Fruit fly (Drosophila melanogaster) whole organism, embryonic: ENCODE results near the gene Tsc1.

Source experiments
- ATbp ChIP-seq: fragments of 200-800 bp; sonication (Bioruptor generic); optimal IDR thresholded peaks from 2 replicates; lab custom pipeline; 2017; ENCODE audit warnings: missing biosample characterization, mild to moderate bottlenecking, missing genetic modification characterization, missing genetic modification reagents
- BEAF-32 ChIP-seq: fragments of 200-800 bp; sonication (Bioruptor generic); optimal IDR thresholded peaks from 3 replicates; lab custom pipeline; 2017; ENCODE audit warnings: missing biosample characterization, missing genetic modification characterization, mild to moderate bottlenecking, moderate library complexity, missing genetic modification reagents
- CG10462 ChIP-seq: fragments of 200-800 bp; sonication (Bioruptor generic); optimal IDR thresholded peaks from 2 replicates; lab custom pipeline; 2016; ENCODE audit warnings: missing biosample characterization, missing genetic modification characterization
- CG11723 ChIP-seq: fragments of 200-800 bp; sonication (Bioruptor generic); optimal IDR thresholded peaks from 2 replicates; lab custom pipeline; 2017; ENCODE audit warnings: missing biosample characterization, mild to moderate bottlenecking, missing genetic modification characterization
- CG13424 ChIP-seq: fragments of 200-800 bp; sonication (Bioruptor generic); optimal IDR thresholded peaks from 2 replicates; lab custom pipeline; 2019; ENCODE audit warnings: missing biosample characterization, mild to moderate bottlenecking, missing genetic modification characterization, moderate library complexity
- CG14441 ChIP-seq: fragments of 200-800 bp; sonication (Bioruptor generic); IDR thresholded peaks from 2 replicates; pipeline ENCODE4 v1.3.6; 2022; ENCODE audit warnings: missing biosample characterization, missing genetic modification characterization
- CG14710 ChIP-seq: fragments of 200-800 bp; sonication (Bioruptor generic); optimal IDR thresholded peaks from 3 replicates; lab custom pipeline; 2019; ENCODE audit warnings: missing biosample characterization, mild to moderate bottlenecking, missing genetic modification characterization, moderate library complexity
- CG1529 ChIP-seq: fragments of 200-800 bp; sonication (Bioruptor generic); optimal IDR thresholded peaks from 3 replicates; lab custom pipeline; 2018; ENCODE audit warnings: missing biosample characterization, missing genetic modification characterization
- CG17361 ChIP-seq: fragments of 200-800 bp; sonication (Bioruptor generic); IDR thresholded peaks from 3 replicates; pipeline ENCODE4 v1.3.6; 2022; ENCODE audit warnings: missing biosample characterization, missing genetic modification characterization
- CG17612 ChIP-seq: fragments of 200-800 bp; sonication (Bioruptor generic); IDR thresholded peaks from 2 replicates; pipeline ENCODE4 v1.3.6; 2022; ENCODE audit warnings: missing biosample characterization, missing genetic modification characterization
- CG17802 ChIP-seq: fragments of 200-800 bp; sonication (Bioruptor generic); optimal IDR thresholded peaks from 2 replicates; lab custom pipeline; 2018; ENCODE audit warnings: missing biosample characterization, mild to moderate bottlenecking, missing genetic modification characterization, moderate library complexity
- CG2712 ChIP-seq: fragments of 200-800 bp; optimal IDR thresholded peaks from 3 replicates; lab custom pipeline; 2019; ENCODE audit warnings: missing biosample characterization, mild to moderate bottlenecking, missing genetic modification characterization, moderate library complexity
- CG30020 ChIP-seq: fragments of 200-800 bp; optimal IDR thresholded peaks from 2 replicates; lab custom pipeline; 2019; ENCODE audit warnings: missing biosample characterization, mild to moderate bottlenecking, missing genetic modification characterization, moderate library complexity
- CG3407 ChIP-seq: fragments of 200-800 bp; sonication (Bioruptor generic); optimal IDR thresholded peaks from 2 replicates; lab custom pipeline; 2018; ENCODE audit warnings: missing biosample characterization, mild to moderate bottlenecking, missing genetic modification characterization
- CG3995 ChIP-seq: fragments of 200-800 bp; sonication (Bioruptor generic); optimal IDR thresholded peaks from 3 replicates; lab custom pipeline; 2016; ENCODE audit warnings: missing biosample characterization, missing genetic modification characterization
- CG4282 ChIP-seq: fragments of 200-800 bp; sonication (Bioruptor generic); optimal IDR thresholded peaks from 2 replicates; lab custom pipeline; 2016; ENCODE audit warnings: missing biosample characterization, missing genetic modification characterization
- CG43689 ChIP-seq: fragments of 200-800 bp; sonication (Bioruptor generic); IDR thresholded peaks from 2 replicates; pipeline ENCODE4 v1.3.6; 2022; ENCODE audit warnings: missing biosample characterization, missing genetic modification characterization
- CG4424 ChIP-seq: fragments of 200-800 bp; sonication (Bioruptor generic); optimal IDR thresholded peaks from 3 replicates; lab custom pipeline; 2016; ENCODE audit warnings: missing biosample characterization, missing genetic modification characterization
- CG6813 ChIP-seq: fragments of 200-800 bp; sonication (Bioruptor generic); optimal IDR thresholded peaks from 2 replicates; lab custom pipeline; 2017; ENCODE audit warnings: missing biosample characterization, missing genetic modification characterization, mild to moderate bottlenecking, moderate library complexity, missing genetic modification reagents
- CG7271 ChIP-seq: fragments of 200-800 bp; sonication (Bioruptor generic); optimal IDR thresholded peaks from 2 replicates; lab custom pipeline; 2018; ENCODE audit warnings: missing biosample characterization, mild to moderate bottlenecking, missing genetic modification characterization, moderate library complexity
- CG8089 ChIP-seq: fragments of 200-800 bp; sonication (Bioruptor generic); optimal IDR thresholded peaks from 3 replicates; lab custom pipeline; 2016; ENCODE audit warnings: missing biosample characterization, missing genetic modification characterization
- CG8359 ChIP-seq: fragments of 200-800 bp; sonication (Bioruptor generic); optimal IDR thresholded peaks from 2 replicates; lab custom pipeline; 2017; ENCODE audit warnings: missing biosample characterization, mild to moderate bottlenecking, missing genetic modification characterization, borderline replicate concordance
- CG9727 ChIP-seq: fragments of 200-800 bp; sonication (Bioruptor generic); optimal IDR thresholded peaks from 3 replicates; lab custom pipeline; 2017; ENCODE audit warnings: missing biosample characterization, mild to moderate bottlenecking, missing genetic modification characterization
- D19A ChIP-seq: fragments of 200-800 bp; optimal IDR thresholded peaks from 3 replicates; lab custom pipeline; 2019; ENCODE audit warnings: missing biosample characterization, mild to moderate bottlenecking, missing genetic modification characterization, moderate library complexity
- Dek ChIP-seq: fragments of 200-800 bp; sonication (Bioruptor generic); optimal IDR thresholded peaks from 3 replicates; lab custom pipeline; 2019; ENCODE audit warnings: missing biosample characterization, mild to moderate bottlenecking, missing genetic modification characterization, moderate library complexity
- ERR ChIP-seq: fragments of 200-800 bp; sonication (Bioruptor generic); optimal IDR thresholded peaks from 2 replicates; lab custom pipeline; 2016; ENCODE audit warnings: missing biosample characterization, missing genetic modification characterization
- Ets65A ChIP-seq: fragments of 200-800 bp; sonication (Bioruptor generic); peaks from one replicate; lab custom pipeline; 2016; ENCODE audit warnings: missing biosample characterization, missing genetic modification characterization
- Hey ChIP-seq: fragments of 200-800 bp; sonication (Bioruptor generic); optimal IDR thresholded peaks from 3 replicates; lab custom pipeline; 2018; ENCODE audit warnings: missing biosample characterization, mild to moderate bottlenecking, missing genetic modification characterization
- Jarid2 ChIP-seq: fragments of 200-800 bp; sonication (Bioruptor generic); optimal IDR thresholded peaks from 3 replicates; lab custom pipeline; 2017; ENCODE audit warnings: mild to moderate bottlenecking, missing biosample characterization, missing genetic modification reagents, missing genetic modification characterization
- Lim3 ChIP-seq: fragments of 200-800 bp; sonication (Bioruptor generic); IDR thresholded peaks from 2 replicates; pipeline ENCODE4 v1.3.6; 2022; ENCODE audit warnings: missing biosample characterization, missing genetic modification characterization
- Lpt ChIP-seq: fragments of >200 bp; optimal IDR thresholded peaks from 2 replicates; lab custom pipeline; 2018; ENCODE audit warnings: missing biosample characterization, missing genetic modification characterization
- Mrtf ChIP-seq: fragments of 200-800 bp; sonication (Bioruptor generic); IDR thresholded peaks from 3 replicates; pipeline ENCODE4 v1.3.6; 2022; ENCODE audit warnings: missing biosample characterization, missing genetic modification characterization
- Rfx ChIP-seq: fragments of 200-800 bp; sonication (Bioruptor generic); IDR thresholded peaks from 2 replicates; pipeline ENCODE4 v1.3.6; 2022; ENCODE audit warnings: missing biosample characterization, missing genetic modification characterization
- Rx ChIP-seq: fragments of 200-800 bp; sonication (Bioruptor generic); IDR thresholded peaks from 2 replicates; pipeline ENCODE4 v1.3.6; 2022; ENCODE audit warnings: missing biosample characterization, missing genetic modification characterization
- Six4 ChIP-seq: fragments of 200-800 bp; sonication (Bioruptor generic); optimal IDR thresholded peaks from 2 replicates; lab custom pipeline; 2016; ENCODE audit warnings: missing biosample characterization, missing genetic modification characterization
- ash1 ChIP-seq: fragments of 200-800 bp; sonication (Bioruptor generic); optimal IDR thresholded peaks from 2 replicates; lab custom pipeline; 2018; ENCODE audit warnings: missing biosample characterization, mild to moderate bottlenecking, missing genetic modification characterization
- bigmax ChIP-seq: fragments of 200-800 bp; sonication (Bioruptor generic); optimal IDR thresholded peaks from 2 replicates; lab custom pipeline; 2018; ENCODE audit warnings: missing biosample characterization, mild to moderate bottlenecking, missing genetic modification characterization
- cad ChIP-seq: fragments of >200 bp; optimal IDR thresholded peaks from 2 replicates; lab custom pipeline; 2017; ENCODE audit warnings: missing biosample characterization, missing genetic modification characterization
- caup ChIP-seq: fragments of 200-800 bp; sonication (Bioruptor generic); optimal IDR thresholded peaks from 3 replicates; lab custom pipeline; 2017; ENCODE audit warnings: missing biosample characterization, mild to moderate bottlenecking, missing genetic modification characterization, moderate library complexity; ENCODE audit not compliant: severe bottlenecking
- dati ChIP-seq: fragments of 200-800 bp; sonication (Bioruptor generic); IDR thresholded peaks from 2 replicates; pipeline ENCODE4 v1.3.6; 2022; ENCODE audit warnings: missing biosample characterization, missing genetic modification characterization
- fd102C ChIP-seq: fragments of 200-800 bp; sonication (Bioruptor generic); optimal IDR thresholded peaks from 2 replicates; lab custom pipeline; 2018; ENCODE audit warnings: missing biosample characterization, mild to moderate bottlenecking, missing genetic modification characterization, moderate library complexity
- gce ChIP-seq: fragments of 200-800 bp; sonication (Bioruptor generic); IDR thresholded peaks from 3 replicates; pipeline ENCODE4 v1.3.6; 2022; ENCODE audit warnings: missing biosample characterization, missing genetic modification characterization
- grau ChIP-seq: fragments of 200-800 bp; optimal IDR thresholded peaks from 3 replicates; lab custom pipeline; 2019; ENCODE audit warnings: missing biosample characterization, mild to moderate bottlenecking, missing genetic modification characterization, moderate library complexity
- jing ChIP-seq: fragments of 200-800 bp; sonication (Bioruptor generic); optimal IDR thresholded peaks from 2 replicates; lab custom pipeline; 2018; ENCODE audit warnings: missing biosample characterization, mild to moderate bottlenecking, missing genetic modification characterization
- lilli ChIP-seq: fragments of 200-800 bp; sonication (Bioruptor generic); optimal IDR thresholded peaks from 3 replicates; lab custom pipeline; 2016; ENCODE audit warnings: missing biosample characterization, missing genetic modification characterization
- nau ChIP-seq: fragments of 200-800 bp; sonication (Bioruptor generic); optimal IDR thresholded peaks from 3 replicates; lab custom pipeline; 2017; ENCODE audit warnings: missing biosample characterization, mild to moderate bottlenecking, missing genetic modification characterization, missing genetic modification reagents
- oc ChIP-seq: fragments of 200-800 bp; sonication (Bioruptor generic); optimal IDR thresholded peaks from 2 replicates; lab custom pipeline; 2018; ENCODE audit warnings: missing biosample characterization, mild to moderate bottlenecking, missing genetic modification characterization, moderate library complexity
- salm ChIP-seq: fragments of 200-800 bp; sonication (Bioruptor generic); optimal IDR thresholded peaks from 2 replicates; lab custom pipeline; 2018; ENCODE audit warnings: missing biosample characterization, mild to moderate bottlenecking, missing genetic modification characterization
- shn ChIP-seq: fragments of 200-800 bp; sonication (Bioruptor generic); optimal IDR thresholded peaks from 3 replicates; lab custom pipeline; 2016; ENCODE audit warnings: missing biosample characterization, missing genetic modification characterization
- vfl ChIP-seq: fragments of 200-800 bp; sonication (Bioruptor generic); optimal IDR thresholded peaks from 2 replicates; lab custom pipeline; 2016; ENCODE audit warnings: missing biosample characterization, missing genetic modification characterization
- zen ChIP-seq: fragments of 200-800 bp; sonication (Bioruptor generic); optimal IDR thresholded peaks from 3 replicates; lab custom pipeline; 2018; ENCODE audit warnings: missing biosample characterization, mild to moderate bottlenecking, missing genetic modification characterization, moderate library complexity

Gene Tsc1

DNA sequence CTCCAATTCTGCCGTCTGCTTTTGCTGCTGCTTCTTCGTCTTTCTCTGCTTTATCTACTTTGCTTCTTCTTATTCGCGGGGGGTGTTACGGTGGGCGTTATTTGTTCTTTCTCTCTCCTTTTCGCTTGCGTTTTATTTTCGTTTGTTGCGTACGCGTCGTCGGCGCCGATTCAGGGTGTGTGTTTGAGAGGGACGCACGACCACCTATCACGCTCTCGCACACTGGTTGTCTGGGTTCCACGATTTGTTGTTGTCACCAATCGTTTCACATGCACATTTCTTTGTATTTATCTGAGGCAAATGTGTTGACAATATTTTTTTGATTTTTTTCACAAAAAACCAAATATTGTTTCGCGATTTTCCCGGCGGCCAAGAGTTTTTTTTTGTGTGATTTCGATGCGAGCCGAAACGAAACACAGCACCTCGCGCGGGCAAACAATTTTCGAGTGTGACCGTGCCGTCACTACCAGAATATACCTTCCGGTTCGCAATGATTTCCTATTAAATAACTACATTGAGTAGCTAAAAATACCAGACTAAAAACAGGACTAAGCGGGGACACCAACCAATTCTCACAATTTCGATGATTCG is 24.7 kb upstream of the Tsc1 start, which contains the start of gene Syx1A (continued):
- peak; percentile 18 for TF ChIP-seq grau (tag; lab: Kevin White, UChicago)
- no peak for TF ChIP-seq lilli (GFP tag; lab: Kevin White, UChicago)
- no peak for TF ChIP-seq CG17802 (tag; lab: Kevin White, UChicago)
- TF ChIP-seq D19A (tag; lab: Kevin White, UChicago), result no peak
- TF ChIP-seq salm (tag; lab: Kevin White, UChicago), result no peak
- TF ChIP-seq CG8359 (GFP tag; lab: Kevin White, UChicago), result no peak
- no peak for TF ChIP-seq CG30020 (tag; lab: Kevin White, UChicago)
- no peak for TF ChIP-seq dati (GFP tag; lab: Robert Waterston, UW)
- TF ChIP-seq CG3995, result peak; percentile 81
- no peak for TF ChIP-seq Rfx
- TF ChIP-seq Rx (GFP tag; lab: Robert Waterston, UW), result no peak
- no peak for TF ChIP-seq gce (GFP tag; lab: Robert Waterston, UW)
- no peak for TF ChIP-seq CG1529
- no peak for TF ChIP-seq shn (GFP tag; lab: Kevin White, UChicago)
- no peak for TF ChIP-seq Lpt
- TF ChIP-seq CG17361 (GFP tag; lab: Robert Waterston, UW), result no peak
- TF ChIP-seq Ets65A (GFP tag; lab: Kevin White, UChicago), result no peak
- no peak for TF ChIP-seq CG4282 (GFP tag; lab: Kevin White, UChicago)
- TF ChIP-seq BEAF-32 (GFP tag; lab: Kevin White, UChicago), result peak; percentile 48
- TF ChIP-seq CG3407 (GFP tag; lab: Kevin White, UChicago), result no peak
- no peak for TF ChIP-seq CG13424 (tag; lab: Kevin White, UChicago)
- no peak for TF ChIP-seq Mrtf (GFP tag; lab: Robert Waterston, UW)
- peak; percentile 42 for TF ChIP-seq nau (GFP tag; lab: Kevin White, UChicago)
- no peak for TF ChIP-seq ERR (GFP tag; lab: Kevin White, UChicago)
- TF ChIP-seq CG17612 (GFP tag; lab: Robert Waterston, UW), result no peak
- peak; percentile 27 for TF ChIP-seq CG14710 (tag; lab: Kevin White, UChicago)
- TF ChIP-seq Dek (tag; lab: Kevin White, UChicago), result no peak
- peak; percentile 29 for TF ChIP-seq CG2712 (tag; lab: Kevin White, UChicago)
- TF ChIP-seq jing (GFP tag; lab: Kevin White, UChicago), result no peak
- TF ChIP-seq CG4424 (GFP tag; lab: Kevin White, UChicago), result no peak
- no peak for TF ChIP-seq CG8089 (GFP tag; lab: Kevin White, UChicago)
- TF ChIP-seq zen (tag; lab: Kevin White, UChicago), result peak; percentile 34
- TF ChIP-seq CG9727, result no peak
- TF ChIP-seq Jarid2, result peak; percentile 91
- no peak for TF ChIP-seq ash1 (GFP tag; lab: Kevin White, UChicago)
- TF ChIP-seq oc (tag; lab: Kevin White, UChicago), result no peak
- no peak for TF ChIP-seq CG43689 (GFP tag; lab: Robert Waterston, UW)
- no peak for TF ChIP-seq cad (GFP tag; lab: Kevin White, UChicago)
- TF ChIP-seq CG10462 (GFP tag; lab: Kevin White, UChicago), result no peak
- TF ChIP-seq Lim3, result no peak
- TF ChIP-seq vfl (GFP tag; lab: Kevin White, UChicago), result peak; percentile 9
- TF ChIP-seq Six4 (GFP tag; lab: Kevin White, UChicago), result no peak
- no peak for TF ChIP-seq ATbp (GFP tag; lab: Kevin White, UChicago)
- TF ChIP-seq CG7271, result no peak
- no peak for TF ChIP-seq Hey (tag; lab: Kevin White, UChicago)
- TF ChIP-seq bigmax (GFP tag; lab: Kevin White, UChicago), result no peak
- peak; percentile 28 for TF ChIP-seq caup (GFP tag; lab: Kevin White, UChicago)
- TF ChIP-seq CG14441 (GFP tag; lab: Robert Waterston, UW), result no peak
- no peak for TF ChIP-seq CG6813 (GFP tag; lab: Kevin White, UChicago)
- peak; percentile 10 for TF ChIP-seq CG11723 (GFP tag; lab: Kevin White, UChicago)
- no peak for TF ChIP-seq fd102C (GFP tag; lab: Kevin White, UChicago)
